Worm (Caenorhabditis elegans) whole organism, L1 larva: ENCODE measurements around the gene C05C8.7.
A peak's percentile ranks its signal among the peaks of the same experiment; 100 is the strongest.

ENCODE experiments used
- C16A3.4 ChIP-seq: fragments of 150-350 bp; optimal IDR thresholded peaks from 2 replicates; lab custom pipeline; 2014; ENCODE audit warnings: missing biosample characterization, missing genetic modification characterization
- C34B4.2 ChIP-seq: sonication (generic microtip); optimal IDR thresholded peaks from 2 replicates; lab custom pipeline; 2017; ENCODE audit warnings: mild to moderate bottlenecking, missing genetic modification characterization, missing compliant biosample characterization
- aha-1 ChIP-seq: fragments of 150-350 bp; optimal IDR thresholded peaks from 2 replicates; lab custom pipeline; 2014; ENCODE audit warnings: missing biosample characterization, missing genetic modification characterization
- aly-2 ChIP-seq: fragments of 150-350 bp; optimal IDR thresholded peaks from 2 replicates; lab custom pipeline; 2014; ENCODE audit warnings: missing biosample characterization, missing genetic modification characterization
- ama-1 ChIP-seq: fragments of 150-350 bp; optimal IDR thresholded peaks from 2 replicates; lab custom pipeline; 2014
- blmp-1 ChIP-seq: fragments of 150-350 bp; optimal IDR thresholded peaks from 2 replicates; lab custom pipeline; 2014; ENCODE audit warnings: missing biosample characterization, missing genetic modification characterization
- ceh-82 ChIP-seq, 3 experiments: fragments of 150-350 bp in 1 of 3; sonication (generic microtip) in 2 of 3; optimal IDR thresholded peaks; 2 replicates each; lab custom pipeline; 2014 to 2017; ENCODE audit warnings: missing biosample characterization in 3 of 3, missing genetic modification characterization in 3 of 3
- ceh-88 ChIP-seq: fragments of 200-800 bp; sonication (Bioruptor generic); IDR thresholded peaks from 2 replicates; pipeline ENCODE4 v1.3.6; 2022; ENCODE audit warnings: missing genetic modification characterization, missing compliant biosample characterization
- ceh-90 ChIP-seq: sonication (generic microtip); optimal IDR thresholded peaks from 2 replicates; lab custom pipeline; 2016; ENCODE audit warnings: missing genetic modification characterization, missing compliant biosample characterization
- dsc-1 ChIP-seq: sonication (generic microtip); optimal IDR thresholded peaks from 2 replicates; lab custom pipeline; 2016; ENCODE audit warnings: mild to moderate bottlenecking, missing genetic modification characterization, missing compliant biosample characterization
- egl-13 ChIP-seq: sonication (generic microtip); optimal IDR thresholded peaks from 2 replicates; lab custom pipeline; 2016; ENCODE audit warnings: missing genotype, missing genetic modification reagents, missing genetic modification characterization, missing compliant biosample characterization
- elt-3 ChIP-seq, 6 experiments: fragments of 150-350 bp in 1 of 6; sonication (generic microtip); optimal IDR thresholded peaks; 2 replicates each; lab custom pipeline; 2017 to 2018; ENCODE audit warnings: missing biosample characterization in 6 of 6, missing genetic modification characterization in 6 of 6, inconsistent platforms in 1 of 6
- fkh-8 ChIP-seq: sonication (generic microtip); optimal IDR thresholded peaks from 2 replicates; lab custom pipeline; 2016; ENCODE audit warnings: mild to moderate bottlenecking, missing genetic modification characterization, missing compliant biosample characterization
- fos-1 ChIP-seq: fragments of 150-350 bp; optimal IDR thresholded peaks from 2 replicates; lab custom pipeline; 2014; ENCODE audit warnings: missing biosample characterization, missing genetic modification characterization
- grh-1 ChIP-seq: fragments of 200-800 bp; sonication (Bioruptor generic); IDR thresholded peaks from 2 replicates; pipeline ENCODE4 v1.3.6; 2022; ENCODE audit warnings: missing genetic modification reagents, missing genetic modification characterization, missing compliant biosample characterization
- hlh-17 ChIP-seq: fragments of 200-800 bp; sonication (Bioruptor generic); optimal IDR thresholded peaks from 2 replicates; lab custom pipeline; 2018; ENCODE audit warnings: missing genetic modification characterization, mild to moderate bottlenecking, missing compliant biosample characterization, moderate library complexity, borderline replicate concordance
- irx-1 ChIP-seq: sonication (generic microtip); optimal IDR thresholded peaks from 2 replicates; lab custom pipeline; 2016; ENCODE audit warnings: missing genetic modification characterization, missing compliant biosample characterization
- isw-1 ChIP-seq: fragments of 200-800 bp; sonication (Bioruptor generic); IDR thresholded peaks from 2 replicates; pipeline ENCODE4 v1.3.6; 2022; ENCODE audit warnings: missing genetic modification characterization, missing compliant biosample characterization
- lin-15B ChIP-seq: fragments of 150-350 bp; sonication (generic microtip); optimal IDR thresholded peaks from 3 replicates; lab custom pipeline; 2014; ENCODE audit warnings: missing biosample characterization, missing genetic modification characterization
- lin-35 ChIP-seq, 2 experiments: fragments of 150-350 bp; optimal IDR thresholded peaks; 2 replicates each; lab custom pipeline; 2014; ENCODE audit warnings: missing biosample characterization in 2 of 2, missing genetic modification characterization in 2 of 2, missing genetic modification reagents in 2 of 2
- lin-39 ChIP-seq: fragments of 150-350 bp; optimal IDR thresholded peaks from 2 replicates; lab custom pipeline; 2014; ENCODE audit warnings: missing biosample characterization, missing genetic modification reagents, missing genetic modification characterization
- lir-3 ChIP-seq: sonication (generic microtip); optimal IDR thresholded peaks from 2 replicates; lab custom pipeline; 2016; ENCODE audit warnings: mild to moderate bottlenecking, missing genetic modification characterization, moderate library complexity, missing compliant biosample characterization; ENCODE audit not compliant: poor library complexity
- lsy-2 ChIP-seq, 2 experiments: fragments of 150-350 bp; optimal IDR thresholded peaks; 2 replicates each; lab custom pipeline; 2014; ENCODE audit warnings: missing biosample characterization in 2 of 2, missing genetic modification characterization in 2 of 2
- mab-9 ChIP-seq: fragments of 200-800 bp; sonication (Bioruptor generic); IDR thresholded peaks from 2 replicates; pipeline ENCODE4 v1.3.6; 2022; ENCODE audit warnings: missing genetic modification reagents, missing genetic modification characterization, missing compliant biosample characterization
- mef-2 ChIP-seq: fragments of 150-350 bp; optimal IDR thresholded peaks from 2 replicates; lab custom pipeline; 2014; ENCODE audit warnings: missing biosample characterization, missing genetic modification characterization
- nhr-11 ChIP-seq: fragments of 150-350 bp; optimal IDR thresholded peaks from 2 replicates; lab custom pipeline; 2014; ENCODE audit warnings: missing biosample characterization, missing genetic modification characterization
- nhr-12 ChIP-seq: sonication (generic microtip); optimal IDR thresholded peaks from 2 replicates; lab custom pipeline; 2017; ENCODE audit warnings: missing biosample characterization, missing genetic modification characterization
- nhr-19 ChIP-seq: fragments of 200-800 bp; sonication (Bioruptor generic); conservative IDR thresholded peaks from 2 replicates; pipeline ENCODE4 v1.3.6; 2022; ENCODE audit warnings: missing genetic modification characterization, missing compliant biosample characterization
- nhr-20 ChIP-seq: sonication (generic microtip); optimal IDR thresholded peaks from 2 replicates; lab custom pipeline; 2016; ENCODE audit warnings: mild to moderate bottlenecking, missing genetic modification characterization, missing compliant biosample characterization
- nhr-28 ChIP-seq: fragments of 150-350 bp; optimal IDR thresholded peaks from 2 replicates; lab custom pipeline; 2014; ENCODE audit warnings: missing biosample characterization, missing genetic modification characterization
- nhr-71 ChIP-seq: sonication (generic microtip); optimal IDR thresholded peaks from 2 replicates; lab custom pipeline; 2016; ENCODE audit warnings: mild to moderate bottlenecking, missing genetic modification characterization, moderate library complexity, missing compliant biosample characterization
- nhr-76 ChIP-seq: sonication (generic microtip); optimal IDR thresholded peaks from 2 replicates; lab custom pipeline; 2017; ENCODE audit warnings: missing biosample characterization, missing genetic modification characterization
- nhr-77 ChIP-seq: fragments of 150-350 bp; optimal IDR thresholded peaks from 2 replicates; lab custom pipeline; 2014; ENCODE audit warnings: missing biosample characterization, missing genetic modification characterization
- nhr-84 ChIP-seq: sonication (generic microtip); optimal IDR thresholded peaks from 2 replicates; lab custom pipeline; 2017; ENCODE audit warnings: missing biosample characterization, missing genetic modification characterization
- nhr-85 ChIP-seq: sonication (generic microtip); peaks from one replicate; lab custom pipeline; 2016; ENCODE audit warnings: missing genetic modification characterization, inconsistent platforms, missing compliant biosample characterization
- nhr-90 ChIP-seq: sonication (generic microtip); optimal IDR thresholded peaks from 2 replicates; lab custom pipeline; 2016; ENCODE audit warnings: mild to moderate bottlenecking, missing genetic modification characterization, missing compliant biosample characterization; ENCODE audit not compliant: poor library complexity
- pax-3 ChIP-seq: fragments of 200-800 bp; sonication (Bioruptor generic); optimal IDR thresholded peaks from 2 replicates; lab custom pipeline; 2018; ENCODE audit warnings: mild to moderate bottlenecking, missing genetic modification characterization, moderate library complexity, missing compliant biosample characterization
- pqm-1 ChIP-seq: sonication (generic microtip); optimal IDR thresholded peaks from 3 replicates; lab custom pipeline; 2017; ENCODE audit warnings: missing biosample characterization, missing genetic modification characterization
- rnt-1 ChIP-seq: sonication (generic microtip); optimal IDR thresholded peaks from 2 replicates; lab custom pipeline; 2016; ENCODE audit warnings: mild to moderate bottlenecking, missing genetic modification characterization, moderate library complexity, missing compliant biosample characterization
- skn-1 ChIP-seq: fragments of 150-350 bp; optimal IDR thresholded peaks from 2 replicates; lab custom pipeline; 2014; ENCODE audit warnings: missing biosample characterization, missing genetic modification characterization
- snpc-4 ChIP-seq: fragments of 150-350 bp; optimal IDR thresholded peaks from 2 replicates; lab custom pipeline; 2014; ENCODE audit warnings: missing biosample characterization, missing genetic modification characterization
- sup-37 ChIP-seq: fragments of 200-800 bp; sonication (Bioruptor generic); optimal IDR thresholded peaks from 2 replicates; lab custom pipeline; 2018; ENCODE audit warnings: mild to moderate bottlenecking, missing genetic modification characterization, missing compliant biosample characterization
- tbx-2 ChIP-seq: sonication (generic microtip); optimal IDR thresholded peaks from 2 replicates; lab custom pipeline; 2016; ENCODE audit warnings: missing genetic modification characterization, missing compliant biosample characterization
- unc-130 ChIP-seq: fragments of 150-350 bp; optimal IDR thresholded peaks from 2 replicates; lab custom pipeline; 2017; ENCODE audit warnings: missing biosample characterization, missing genetic modification characterization, inconsistent platforms
- unc-30 ChIP-seq: sonication (generic microtip); optimal IDR thresholded peaks from 2 replicates; lab custom pipeline; 2017; ENCODE audit warnings: missing biosample characterization, missing genetic modification characterization
- unc-62 ChIP-seq: fragments of 150-350 bp; optimal IDR thresholded peaks from 2 replicates; lab custom pipeline; 2014; ENCODE audit warnings: missing biosample characterization, missing genetic modification reagents, missing genetic modification characterization
- unc-86 ChIP-seq: sonication (generic microtip); optimal IDR thresholded peaks from 2 replicates; lab custom pipeline; 2016; ENCODE audit warnings: missing genetic modification characterization, missing compliant biosample characterization
- unc-98 ChIP-seq: fragments of 200-800 bp; sonication (Bioruptor generic); IDR thresholded peaks from 2 replicates; pipeline ENCODE4 v1.3.6; 2022; ENCODE audit warnings: missing genetic modification characterization, missing compliant biosample characterization
- xbp-1 ChIP-seq: sonication (generic microtip); optimal IDR thresholded peaks from 2 replicates; lab custom pipeline; 2016; ENCODE audit warnings: missing genetic modification characterization, missing compliant biosample characterization
- zip-4 ChIP-seq: fragments of 200-800 bp; sonication (Bioruptor generic); optimal IDR thresholded peaks from 2 replicates; lab custom pipeline; 2018; ENCODE audit warnings: mild to moderate bottlenecking, missing genetic modification characterization, moderate library complexity, missing compliant biosample characterization
- ztf-4 ChIP-seq: fragments of 150-350 bp; optimal IDR thresholded peaks from 2 replicates; lab custom pipeline; 2014; ENCODE audit warnings: missing biosample characterization, missing genetic modification characterization

C05C8.7 gene

ce11 chrV:7196498-7196966 lies 50.3 kb downstream of the C05C8.7 start, which contains the start of gene F09G2.2 (continued):
- TF ChIP-seq nhr-28 (tag; lab: Kevin White, UChicago) (no peak), pax-3 (tag; lab: Kevin White, UChicago) (peak; percentile 60), C34B4.2 (tag; lab: Kevin White, UChicago) (no peak), ceh-88 (GFP tag; lab: Robert Waterston, UW) (peak; percentile 74), skn-1 (tag; lab: Kevin White, UChicago) (peak; percentile 92), unc-98 (GFP tag; lab: Robert Waterston, UW) (peak; percentile 66; the same call in 1 of the 2 replicates), nhr-90 (tag; lab: Kevin White, UChicago) (peak; percentile 92), irx-1 (tag; lab: Kevin White, UChicago) (peak; percentile 82), lin-35 (GFP tag; optimal IDR thresholded peaks at IDR 0.05; lab: Kevin White, UChicago) (peak; percentile 96 to 97), ceh-90 (tag; lab: Kevin White, UChicago) (no peak), ama-1 (lab: Kevin White, UChicago) (peak; percentile 63), fkh-8 (tag; lab: Kevin White, UChicago) (peak; percentile 90), snpc-4 (tag; lab: Kevin White, UChicago) (peak; percentile 62), unc-30 (tag; lab: Kevin White, UChicago) (no peak), nhr-85 (tag; lab: Kevin White, UChicago) (peak; percentile 96), unc-86 (peak; percentile 83), nhr-12 (tag; lab: Kevin White, UChicago) (no peak), sup-37 (peak; percentile 30), rnt-1 (tag; lab: Kevin White, UChicago) (peak; percentile 92), unc-62 (no peak), blmp-1 (tag; lab: Kevin White, UChicago) (peak; percentile 77), nhr-76 (tag; lab: Kevin White, UChicago) (no peak), dsc-1 (tag; lab: Kevin White, UChicago) (peak; percentile 82), nhr-84 (tag; lab: Kevin White, UChicago) (no peak), elt-3 (tag; optimal IDR thresholded peaks at IDR 0.05; lab: Kevin White, UChicago) (peak in 4 of 6 experiments; percentile 14 to 93 (median 68)), nhr-19 (GFP tag; lab: Robert Waterston, UW) (peak; percentile 94), C16A3.4 (tag; lab: Kevin White, UChicago) (peak; percentile 95), ztf-4 (peak; percentile 69), aha-1 (tag; lab: Kevin White, UChicago) (no peak), unc-130 (tag; lab: Kevin White, UChicago) (peak; percentile 94), mef-2 (tag; lab: Kevin White, UChicago) (peak; percentile 62), nhr-20 (tag; lab: Kevin White, UChicago) (peak; percentile 94), egl-13 (tag; lab: Kevin White, UChicago) (peak; percentile 74), mab-9 (GFP tag; lab: Robert Waterston, UW) (peak; percentile 60), zip-4 (GFP tag; lab: Kevin White, UChicago) (peak; percentile 73), nhr-77 (tag; lab: Kevin White, UChicago) (peak; percentile 86), grh-1 (peak; percentile 87)
- TF ChIP-seq, all 84 proteins: peak for 60

DNA sequence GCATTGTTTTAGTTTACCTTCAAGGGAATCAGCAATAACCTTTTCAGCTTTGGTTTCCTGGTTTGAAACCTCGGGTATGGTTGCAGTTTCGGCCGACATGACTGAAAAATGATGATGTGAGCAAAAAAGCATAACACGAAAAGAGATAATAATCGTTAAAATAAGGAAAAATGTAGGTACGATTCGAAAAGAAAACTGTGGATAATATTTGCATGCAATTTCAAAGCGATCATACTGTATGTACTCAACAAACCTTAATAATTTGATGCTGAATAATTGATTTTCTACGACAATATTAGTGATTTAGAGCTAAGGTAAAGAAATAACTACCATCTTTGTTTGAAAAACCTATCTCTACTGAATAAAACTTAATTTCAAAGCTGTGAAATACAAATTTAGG lies 50.8 kb downstream of the C05C8.7 start, which contains the start of gene attf-2:
attf-2 (minus strand) TSS at position 101 of the 400 bp plus-strand sequence.
- TF ChIP-seq nhr-90 (tag; lab: Kevin White, UChicago) (no peak), ama-1 (lab: Kevin White, UChicago) (no peak), C34B4.2 (tag; lab: Kevin White, UChicago) (no peak), tbx-2 (no peak), xbp-1 (tag; lab: Kevin White, UChicago) (no peak), grh-1 (no peak), lsy-2 (tag; optimal IDR thresholded peaks at IDR 0.05; lab: Kevin White, UChicago) (no peak), nhr-11 (tag; lab: Kevin White, UChicago) (no peak), rnt-1 (tag; lab: Kevin White, UChicago) (no peak), lir-3 (tag; lab: Kevin White, UChicago) (no peak), pqm-1 (tag; lab: Kevin White, UChicago) (no peak), lin-39 (no peak), isw-1 (GFP tag; lab: Robert Waterston, UW) (no peak), lin-15B (no peak), fos-1 (no peak), hlh-17 (GFP tag; lab: Kevin White, UChicago) (no peak), nhr-71 (tag; lab: Kevin White, UChicago) (no peak), nhr-20 (tag; lab: Kevin White, UChicago) (no peak), aly-2 (tag; lab: Kevin White, UChicago) (no peak), ceh-82 (tag; optimal IDR thresholded peaks at IDR 0.05; lab: Kevin White, UChicago) (no peak)
